Fruit fly (Drosophila melanogaster): ENCODE results near the gene CG11598.

DNA sequence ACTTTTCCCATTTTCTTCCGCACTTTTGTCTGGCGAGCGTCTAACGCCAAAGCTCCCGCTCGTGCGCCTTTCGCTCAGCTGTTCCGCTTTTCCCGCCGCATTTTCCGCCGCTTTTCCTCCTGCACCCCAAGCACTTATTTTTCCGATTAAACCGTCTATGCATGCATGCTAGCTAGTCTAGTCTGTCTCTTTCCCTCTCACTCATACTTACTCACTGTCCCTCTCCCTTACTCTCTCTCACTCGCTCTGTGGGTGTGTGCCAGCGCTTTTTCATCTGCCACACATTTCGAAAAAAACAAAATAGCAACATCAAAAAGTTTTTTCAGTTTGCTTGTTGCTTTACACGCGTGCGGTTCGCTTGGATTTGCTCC lies 19.5 kb downstream of the CG11598 start, which contains the start of gene CG6225:
- TF ChIP-seq CG8478 (optimal IDR thresholded peaks at IDR 0.05) (no peak), CTCF (optimal IDR thresholded peaks at IDR 0.05) (no peak)
